Worm (Caenorhabditis elegans) whole organism, midembryonic: ENCODE data around the gene srd-47.

Experiments used
- flt-1 ChIP-seq: fragments of 200-800 bp; sonication (Bioruptor generic); IDR thresholded peaks from 2 replicates; pipeline ENCODE4 v1.3.6; 2022; ENCODE audit warnings: missing genetic modification characterization, missing compliant biosample characterization
- tab-1 ChIP-seq: fragments of 200-800 bp; sonication (Bioruptor generic); IDR thresholded peaks from 2 replicates; pipeline ENCODE4 v1.3.6; 2022; ENCODE audit warnings: missing genetic modification characterization, missing compliant biosample characterization
- ztf-29 ChIP-seq: fragments of 200-800 bp; sonication (Bioruptor generic); IDR thresholded peaks from 2 replicates; pipeline ENCODE4 v1.3.6; 2022; ENCODE audit warnings: missing genetic modification reagents, missing genetic modification characterization, missing compliant biosample characterization

ce11 chrX:12290539-12290938 is 42.9 kb upstream of the srd-47 start, which contains the start of gene C04B4.4:
- TF ChIP-seq ztf-29 (GFP tag; lab: Robert Waterston, UW) (no peak), flt-1 (GFP tag; lab: Robert Waterston, UW) (no peak), tab-1 (no peak)
